Fruit fly (Drosophila melanogaster) whole organism, embryonic: ENCODE results near the gene Ser.

Experiments used
- Atf3 ChIP-seq: fragments of 200-800 bp; sonication (Bioruptor generic); optimal IDR thresholded peaks from 3 replicates; lab custom pipeline; 2016; ENCODE audit warnings: missing biosample characterization, missing genetic modification characterization
- Awh ChIP-seq: fragments of 200-800 bp; sonication (Bioruptor generic); IDR thresholded peaks from 2 replicates; pipeline ENCODE4, ENCODE4 v1.3.6; 2022; ENCODE audit warnings: missing biosample characterization, missing genetic modification characterization
- BtbVII ChIP-seq: fragments of 200-800 bp; sonication (Bioruptor generic); optimal IDR thresholded peaks from 3 replicates; lab custom pipeline; 2017; ENCODE audit warnings: missing biosample characterization, mild to moderate bottlenecking, missing genetic modification characterization
- CG10147 ChIP-seq: fragments of 200-800 bp; sonication (Bioruptor generic); optimal IDR thresholded peaks from 2 replicates; lab custom pipeline; 2019; ENCODE audit warnings: missing biosample characterization, mild to moderate bottlenecking, missing genetic modification characterization, moderate library complexity
- CG10431 ChIP-seq: fragments of 200-800 bp; sonication (Bioruptor generic); optimal IDR thresholded peaks from 3 replicates; lab custom pipeline; 2018; ENCODE audit warnings: missing biosample characterization, mild to moderate bottlenecking, missing genetic modification characterization
- CG12236 ChIP-seq: fragments of 200-800 bp; sonication (Bioruptor generic); optimal IDR thresholded peaks from 2 replicates; lab custom pipeline; 2016; ENCODE audit warnings: missing biosample characterization, missing genetic modification characterization
- CG12744 ChIP-seq: fragments of 200-800 bp; sonication (Bioruptor generic); optimal IDR thresholded peaks from 2 replicates; lab custom pipeline; 2016; ENCODE audit warnings: missing biosample characterization, missing genetic modification characterization
- CG13123 ChIP-seq: fragments of 200-800 bp; sonication (Bioruptor generic); optimal IDR thresholded peaks from 2 replicates; lab custom pipeline; 2016; ENCODE audit warnings: missing biosample characterization, missing genetic modification characterization
- CG13775 ChIP-seq: fragments of 200-800 bp; sonication (Bioruptor generic); optimal IDR thresholded peaks from 3 replicates; lab custom pipeline; 2017; ENCODE audit warnings: missing biosample characterization, mild to moderate bottlenecking, missing genetic modification characterization
- CG15696 ChIP-seq: fragments of 200-800 bp; sonication (Bioruptor generic); optimal IDR thresholded peaks from 2 replicates; lab custom pipeline; 2019; ENCODE audit warnings: missing biosample characterization, mild to moderate bottlenecking, missing genetic modification characterization, moderate library complexity
- CG4282 ChIP-seq: fragments of 200-800 bp; sonication (Bioruptor generic); optimal IDR thresholded peaks from 2 replicates; lab custom pipeline; 2016; ENCODE audit warnings: missing biosample characterization, missing genetic modification characterization
- CG6813 ChIP-seq: fragments of 200-800 bp; sonication (Bioruptor generic); optimal IDR thresholded peaks from 2 replicates; lab custom pipeline; 2017; ENCODE audit warnings: missing biosample characterization, missing genetic modification characterization, mild to moderate bottlenecking, moderate library complexity, missing genetic modification reagents
- CG9215 ChIP-seq: fragments of 200-800 bp; sonication (Bioruptor generic); IDR thresholded peaks from 2 replicates; pipeline ENCODE4 v1.3.6; 2022; ENCODE audit warnings: missing biosample characterization, missing genetic modification characterization
- CG9437 ChIP-seq: fragments of 200-800 bp; sonication (Bioruptor generic); optimal IDR thresholded peaks from 2 replicates; lab custom pipeline; 2018; ENCODE audit warnings: missing biosample characterization, mild to moderate bottlenecking, missing genetic modification characterization
- CG9932 ChIP-seq: fragments of 200-800 bp; sonication (Bioruptor generic); IDR thresholded peaks from 2 replicates; pipeline ENCODE4 v1.3.6; 2022; ENCODE audit warnings: missing biosample characterization, missing genetic modification characterization
- Camta ChIP-seq: fragments of 200-800 bp; sonication (Bioruptor generic); optimal IDR thresholded peaks from 2 replicates; lab custom pipeline; 2016; ENCODE audit warnings: missing biosample characterization, missing genetic modification characterization
- D19A ChIP-seq: fragments of 200-800 bp; optimal IDR thresholded peaks from 3 replicates; lab custom pipeline; 2019; ENCODE audit warnings: missing biosample characterization, mild to moderate bottlenecking, missing genetic modification characterization, moderate library complexity
- D19B ChIP-seq: fragments of 200-800 bp; sonication (Bioruptor generic); optimal IDR thresholded peaks from 2 replicates; lab custom pipeline; 2017; ENCODE audit warnings: missing biosample characterization, mild to moderate bottlenecking, missing genetic modification characterization
- Dek ChIP-seq: fragments of 200-800 bp; sonication (Bioruptor generic); optimal IDR thresholded peaks from 3 replicates; lab custom pipeline; 2019; ENCODE audit warnings: missing biosample characterization, mild to moderate bottlenecking, missing genetic modification characterization, moderate library complexity
- Hr78 ChIP-seq, 2 experiments: fragments of 200-800 bp in 1 of 2; fragments of >200 bp in 1 of 2; sonication (Bioruptor generic) in 1 of 2; optimal IDR thresholded peaks; 2 replicates each; lab custom pipeline; 2017 to 2019; ENCODE audit warnings: missing biosample characterization in 2 of 2, missing genetic modification characterization in 2 of 2, mild to moderate bottlenecking in 1 of 2, moderate library complexity in 1 of 2
- Jarid2 ChIP-seq: fragments of 200-800 bp; sonication (Bioruptor generic); optimal IDR thresholded peaks from 3 replicates; lab custom pipeline; 2017; ENCODE audit warnings: mild to moderate bottlenecking, missing biosample characterization, missing genetic modification reagents, missing genetic modification characterization
- NK7.1 ChIP-seq: fragments of 200-800 bp; sonication (Bioruptor generic); optimal IDR thresholded peaks from 3 replicates; lab custom pipeline; 2016; ENCODE audit warnings: missing biosample characterization, missing genetic modification characterization
- Neu2 ChIP-seq: fragments of 200-800 bp; sonication (Bioruptor generic); optimal IDR thresholded peaks from 3 replicates; lab custom pipeline; 2016; ENCODE audit warnings: missing biosample characterization, missing genetic modification characterization, borderline replicate concordance
- Nf-YB ChIP-seq: fragments of 200-800 bp; sonication (Bioruptor generic); optimal IDR thresholded peaks from 3 replicates; lab custom pipeline; 2019; ENCODE audit warnings: missing biosample characterization, mild to moderate bottlenecking, missing genetic modification characterization, moderate library complexity
- Rfx ChIP-seq: fragments of 200-800 bp; sonication (Bioruptor generic); IDR thresholded peaks from 2 replicates; pipeline ENCODE4 v1.3.6; 2022; ENCODE audit warnings: missing biosample characterization, missing genetic modification characterization
- Sin3A ChIP-seq: fragments of >200 bp; optimal IDR thresholded peaks from 2 replicates; lab custom pipeline; 2018
- Sry-β ChIP-seq: fragments of 200-800 bp; sonication (Bioruptor generic); optimal IDR thresholded peaks from 2 replicates; lab custom pipeline; 2018; ENCODE audit warnings: missing biosample characterization, mild to moderate bottlenecking, missing genetic modification characterization, moderate library complexity
- Ssrp ChIP-seq: fragments of 200-800 bp; sonication (Bioruptor generic); optimal IDR thresholded peaks from 2 replicates; lab custom pipeline; 2018; ENCODE audit warnings: missing biosample characterization, mild to moderate bottlenecking, missing genetic modification characterization, moderate library complexity
- Tbp ChIP-seq: fragments of >200 bp; optimal IDR thresholded peaks from 2 replicates; lab custom pipeline; 2018; ENCODE audit warnings: missing biosample characterization, missing genetic modification characterization
- YL-1 ChIP-seq: fragments of 200-800 bp; sonication (Bioruptor generic); optimal IDR thresholded peaks from 3 replicates; lab custom pipeline; 2017; ENCODE audit warnings: missing biosample characterization, mild to moderate bottlenecking, missing genetic modification characterization
- bcd ChIP-seq: fragments of 200-800 bp; sonication (Bioruptor generic); optimal IDR thresholded peaks from 2 replicates; lab custom pipeline; 2017; ENCODE audit warnings: missing biosample characterization, mild to moderate bottlenecking, missing genetic modification characterization
- cg ChIP-seq: fragments of 200-800 bp; sonication (Bioruptor generic); optimal IDR thresholded peaks from 3 replicates; lab custom pipeline; 2019; ENCODE audit warnings: missing biosample characterization, mild to moderate bottlenecking, missing genetic modification characterization, moderate library complexity
- ci ChIP-seq: fragments of 200-800 bp; sonication (Bioruptor generic); IDR thresholded peaks from 3 replicates; pipeline ENCODE4 v1.3.6; 2022; ENCODE audit warnings: missing biosample characterization, missing genetic modification characterization
- corto ChIP-seq: fragments of 200-800 bp; sonication (Bioruptor generic); optimal IDR thresholded peaks from 2 replicates; lab custom pipeline; 2016; ENCODE audit warnings: missing biosample characterization, mild to moderate bottlenecking, missing genetic modification characterization, moderate library complexity
- crol ChIP-seq: fragments of 200-800 bp; sonication (Bioruptor generic); IDR thresholded peaks from 2 replicates; pipeline ENCODE4 v1.3.6; 2022; ENCODE audit warnings: missing biosample characterization, missing genetic modification characterization
- dm ChIP-seq: fragments of 200-800 bp; sonication (Bioruptor generic); optimal IDR thresholded peaks from 3 replicates; lab custom pipeline; 2016; ENCODE audit warnings: missing biosample characterization, missing genetic modification characterization
- eyg ChIP-seq: fragments of 200-800 bp; sonication (Bioruptor generic); optimal IDR thresholded peaks from 3 replicates; lab custom pipeline; 2016; ENCODE audit warnings: missing biosample characterization, missing genetic modification characterization
- gsb-n ChIP-seq: fragments of 200-800 bp; sonication (Bioruptor generic); optimal IDR thresholded peaks from 3 replicates; lab custom pipeline; 2018; ENCODE audit warnings: missing biosample characterization, mild to moderate bottlenecking, missing genetic modification characterization
- ind ChIP-seq: fragments of 200-800 bp; sonication (Bioruptor generic); optimal IDR thresholded peaks from 3 replicates; lab custom pipeline; 2016; ENCODE audit warnings: missing biosample characterization, missing genetic modification characterization
- insv ChIP-seq, 2 experiments: fragments of 200-800 bp; sonication (Bioruptor generic); optimal IDR thresholded peaks; 3 replicates each; lab custom pipeline; 2016 to 2018; ENCODE audit warnings: missing biosample characterization in 2 of 2, missing genetic modification characterization in 2 of 2
- lab ChIP-seq: fragments of 200-800 bp; sonication (Bioruptor generic); optimal IDR thresholded peaks from 3 replicates; lab custom pipeline; 2017; ENCODE audit warnings: missing biosample characterization, missing genetic modification characterization, mild to moderate bottlenecking, moderate library complexity, missing genetic modification reagents
- lmd ChIP-seq: fragments of 200-800 bp; sonication (Bioruptor generic); IDR thresholded peaks from 2 replicates; pipeline ENCODE4 v1.3.6; 2022; ENCODE audit warnings: missing biosample characterization, missing genetic modification characterization
- odd ChIP-seq: fragments of 200-800 bp; sonication (Bioruptor generic); optimal IDR thresholded peaks from 2 replicates; lab custom pipeline; 2017; ENCODE audit warnings: missing biosample characterization, mild to moderate bottlenecking, missing genetic modification characterization
- sc ChIP-seq, 3 experiments: fragments of >200 bp in 2 of 3; fragments of 200-800 bp in 1 of 3; sonication (Bioruptor generic) in 1 of 3; optimal IDR thresholded peaks; 2 replicates in 2 of 3; 3 replicates in 1 of 3; lab custom pipeline; 2017; ENCODE audit warnings: mild to moderate bottlenecking in 1 of 3, missing biosample characterization in 1 of 3, missing genetic modification characterization in 1 of 3, missing genetic modification reagents in 1 of 3
- sima ChIP-seq: fragments of 200-800 bp; sonication (Bioruptor generic); optimal IDR thresholded peaks from 2 replicates; lab custom pipeline; 2016; ENCODE audit warnings: missing biosample characterization, missing genetic modification characterization
- slbo ChIP-seq: fragments of 200-800 bp; sonication (Bioruptor generic); IDR thresholded peaks from 2 replicates; pipeline ENCODE4 v1.3.6; 2022; ENCODE audit warnings: missing biosample characterization, missing genetic modification characterization
- tio ChIP-seq: fragments of 200-800 bp; sonication (Bioruptor generic); optimal IDR thresholded peaks from 2 replicates; lab custom pipeline; 2017; ENCODE audit warnings: missing biosample characterization, missing genetic modification characterization, inconsistent platforms
- yki ChIP-seq: fragments of >200 bp; optimal IDR thresholded peaks from 3 replicates; lab custom pipeline; 2018
- zen ChIP-seq: fragments of 200-800 bp; sonication (Bioruptor generic); optimal IDR thresholded peaks from 3 replicates; lab custom pipeline; 2018; ENCODE audit warnings: missing biosample characterization, mild to moderate bottlenecking, missing genetic modification characterization, moderate library complexity

Gene Ser

DNA sequence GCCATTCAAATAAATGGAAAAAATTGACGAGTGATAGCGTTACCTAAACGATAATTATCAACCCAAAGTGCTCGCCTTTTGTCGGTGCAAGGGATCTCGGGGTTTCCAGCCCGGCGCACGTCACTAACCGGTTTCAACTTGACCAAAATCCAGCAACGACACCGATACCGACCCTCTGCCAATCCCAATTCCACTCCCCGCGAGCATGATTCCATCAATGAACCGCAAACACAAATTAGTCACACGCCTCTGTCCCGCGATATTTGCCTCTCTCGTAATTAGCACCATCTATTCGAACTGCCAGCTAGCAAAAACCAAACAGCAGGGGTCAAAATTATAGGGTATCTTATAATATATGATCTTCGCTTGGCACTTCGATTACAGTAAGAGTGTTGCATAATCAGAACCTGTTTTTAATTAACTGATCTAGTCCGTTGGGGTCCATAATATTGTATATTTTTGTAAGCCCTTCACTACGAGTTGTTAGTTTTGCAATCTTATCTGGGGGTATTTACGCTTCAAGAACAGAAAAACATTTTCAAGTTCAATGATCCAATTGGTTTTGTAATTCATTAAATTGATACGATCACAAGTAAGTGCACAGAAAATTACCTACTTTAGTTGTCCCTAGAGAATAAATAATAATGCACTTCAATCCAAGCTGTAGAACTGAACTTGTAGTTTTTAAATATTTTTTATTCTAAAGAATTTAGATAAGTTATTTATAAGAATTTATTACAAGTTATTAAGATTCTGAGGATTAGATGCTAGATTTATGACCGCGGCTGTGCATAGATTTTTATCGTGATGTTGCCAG is 40.8 kb downstream of the Ser start (continued):
- TF ChIP-seq Camta: peak; percentile 16
- TF ChIP-seq lmd: peak; percentile 33; the same call in 1 of the 2 replicates
- TF ChIP-seq CG9437: peak; percentile 64
- TF ChIP-seq odd: peak; percentile 39
- TF ChIP-seq CG12744 (GFP tag; lab: Kevin White, UChicago): no peak
- no peak for TF ChIP-seq Hr78 (GFP tag; optimal IDR thresholded peaks at IDR 0.05; lab: Kevin White, UChicago)
- peak; percentile 32 for TF ChIP-seq Ssrp (tag; lab: Kevin White, UChicago)
- peak; percentile 59 for TF ChIP-seq D19B
- TF ChIP-seq eyg (GFP tag; lab: Kevin White, UChicago): peak; percentile 33
- TF ChIP-seq sima (GFP tag; lab: Kevin White, UChicago): no peak
- peak; percentile 28 for TF ChIP-seq CG15696 (tag; lab: Kevin White, UChicago)
- TF ChIP-seq Sry-β (GFP tag; lab: Kevin White, UChicago): no peak
- no peak for TF ChIP-seq Atf3 (GFP tag; lab: Kevin White, UChicago)
- TF ChIP-seq tio (GFP tag; lab: Kevin White, UChicago): peak; percentile 77
- TF ChIP-seq CG12236: no peak
- TF ChIP-seq dm (GFP tag; lab: Kevin White, UChicago): no peak
- peak; percentile 44; the same call in 1 of the 2 replicates for TF ChIP-seq slbo (GFP tag; lab: Robert Waterston, UW)
- TF ChIP-seq ci (GFP tag; lab: Robert Waterston, UW): no peak
- TF ChIP-seq cg (GFP tag; lab: Kevin White, UChicago): no peak
- TF ChIP-seq ind (GFP tag; lab: Kevin White, UChicago): peak; percentile 48
- TF ChIP-seq sc (optimal IDR thresholded peaks at IDR 0.05; lab: Kevin White, UChicago): no peak
- peak; percentile 3 for TF ChIP-seq sc (GFP tag; optimal IDR thresholded peaks at IDR 0.05; lab: Kevin White, UChicago)
- TF ChIP-seq insv (GFP tag; optimal IDR thresholded peaks at IDR 0.05; lab: Kevin White, UChicago): no peak
- TF ChIP-seq NK7.1 (GFP tag; lab: Kevin White, UChicago): no peak
- TF ChIP-seq Rfx (GFP tag; lab: Robert Waterston, UW): peak; percentile 38
- no peak for TF ChIP-seq CG10431
- peak; percentile 58; the same call in 1 of the 2 replicates for TF ChIP-seq Awh (GFP tag; lab: Robert Waterston, UW)
- TF ChIP-seq corto (GFP tag; lab: Kevin White, UChicago): no peak
- no peak for TF ChIP-seq Sin3A (lab: Kevin White, UChicago)
- peak; percentile 64 for TF ChIP-seq BtbVII
- TF ChIP-seq CG9215 (GFP tag; lab: Robert Waterston, UW): peak; percentile 36
- peak; percentile 49 for TF ChIP-seq Dek (tag; lab: Kevin White, UChicago)
- TF ChIP-seq CG4282 (GFP tag; lab: Kevin White, UChicago): no peak
- TF ChIP-seq yki (lab: Kevin White, UChicago): no peak
- peak; percentile 9 for TF ChIP-seq CG6813 (GFP tag; lab: Kevin White, UChicago)
- TF ChIP-seq CG13123 (GFP tag; lab: Kevin White, UChicago): no peak
- TF ChIP-seq CG9932 (GFP tag; lab: Robert Waterston, UW): no peak
- TF ChIP-seq CG10147: peak; percentile 78
- TF ChIP-seq Jarid2 (GFP tag; lab: Kevin White, UChicago): no peak
- TF ChIP-seq gsb-n (tag; lab: Kevin White, UChicago): peak; percentile 35
- no peak for TF ChIP-seq Neu2
- TF ChIP-seq YL-1 (GFP tag; lab: Kevin White, UChicago): peak; percentile 1
- peak; percentile 57 for TF ChIP-seq CG13775 (GFP tag; lab: Kevin White, UChicago)
- TF ChIP-seq crol (GFP tag; lab: Robert Waterston, UW): peak; percentile 80
- TF ChIP-seq zen: no peak
- TF ChIP-seq Nf-YB (GFP tag; lab: Kevin White, UChicago): peak; percentile 42
- TF ChIP-seq D19A (tag; lab: Kevin White, UChicago): peak; percentile 55
- TF ChIP-seq bcd (GFP tag; lab: Kevin White, UChicago): peak; percentile 66
- no peak for TF ChIP-seq Tbp (GFP tag; lab: Kevin White, UChicago)
- peak; percentile 69 for TF ChIP-seq lab (GFP tag; lab: Kevin White, UChicago)
